Worm (Caenorhabditis elegans): ENCODE measurements around the gene Y57G11B.5.

ce11 chrIV:14612547-14613329, 38.1 kb downstream of the Y57G11B.5 start:
- TF ChIP-seq flt-1 (GFP tag; IDR thresholded peaks at IDR 0.05) (no peak), tbx-37 (GFP tag; conservative IDR thresholded peaks at IDR 0.05) (no peak), hnd-1 (tag; optimal IDR thresholded peaks at IDR 0.05) (no peak)

Data from whole organism, early embryonic.